In genomic region chrIII:6464113-6464571, ce11 we compare ENCODE assay signal across 2 worm cellular contexts.
TF ChIP-seq lines count a peak whose summit lies in the region.

No protein-coding gene starts in this region.

TF ChIP-seq in whole organism, L1 larva, 84 proteins besides CTCF, POLR2A, EP300 and RAD21 (continued from another document):
- TF ChIP-seq unc-98 (GFP tag; IDR thresholded peaks at IDR 0.05; lab: Robert Waterston, UW) (peak; percentile 42; the same call in 1 of the 2 replicates), efl-1 (optimal IDR thresholded peaks at IDR 0.05; lab: Kevin White, UChicago) (peak; percentile 61 to 83), efl-1 (GFP tag; optimal IDR thresholded peaks at IDR 0.05 in 1 of 2; lab: Kevin White, UChicago) (peak; percentile 80 to 98), nhr-76 (tag; optimal IDR thresholded peaks at IDR 0.05; lab: Kevin White, UChicago) (no peak), fkh-4 (tag; optimal IDR thresholded peaks at IDR 0.05; lab: Kevin White, UChicago; ENCODE audit: borderline replicate concordance) (peak; percentile 15), C34B4.2 (tag; optimal IDR thresholded peaks at IDR 0.05; lab: Kevin White, UChicago) (peak; percentile 11), rnt-1 (tag; optimal IDR thresholded peaks at IDR 0.05; lab: Kevin White, UChicago) (peak; percentile 82), lin-15B (tag; optimal IDR thresholded peaks at IDR 0.05; lab: Kevin White, UChicago) (peak; percentile 69), sptf-1 (tag; optimal IDR thresholded peaks at IDR 0.05; lab: Kevin White, UChicago) (no peak), nhr-12 (tag; optimal IDR thresholded peaks at IDR 0.05; lab: Kevin White, UChicago) (no peak), ztf-11 (tag; optimal IDR thresholded peaks at IDR 0.05; lab: Kevin White, UChicago) (peak in 1 of 2 experiments; percentile 66), hlh-17 (GFP tag; optimal IDR thresholded peaks at IDR 0.05; lab: Kevin White, UChicago; ENCODE audit: borderline replicate concordance) (no peak), unc-86 (tag; optimal IDR thresholded peaks at IDR 0.05; lab: Kevin White, UChicago) (peak; percentile 64), ets-5 (GFP tag; IDR thresholded peaks at IDR 0.05; lab: Robert Waterston, UW) (no peak), nhr-47 (tag; optimal IDR thresholded peaks at IDR 0.05; lab: Kevin White, UChicago) (peak; percentile 90), lin-39 (tag; optimal IDR thresholded peaks at IDR 0.05; lab: Kevin White, UChicago) (no peak), snpc-4 (tag; optimal IDR thresholded peaks at IDR 0.05; lab: Kevin White, UChicago) (peak; percentile 49), zip-4 (GFP tag; optimal IDR thresholded peaks at IDR 0.05; lab: Kevin White, UChicago) (peak; percentile 55), grh-1 (GFP tag; IDR thresholded peaks at IDR 0.05; lab: Robert Waterston, UW) (peak; percentile 58), tlp-1 (tag; optimal IDR thresholded peaks at IDR 0.05; lab: Kevin White, UChicago) (no peak), dsc-1 (tag; optimal IDR thresholded peaks at IDR 0.05; lab: Kevin White, UChicago) (peak; percentile 85), nhr-90 (tag; optimal IDR thresholded peaks at IDR 0.05; lab: Kevin White, UChicago; ENCODE audit: poor library complexity) (peak; percentile 84)
TF ChIP-seq in whole organism, L1 larva: peak in this region for 56.

TF ChIP-seq in whole organism, young adult, 124 proteins besides CTCF, POLR2A, EP300 and RAD21 (continued from another document):
- TF ChIP-seq ceh-100 (GFP tag; IDR thresholded peaks at IDR 0.05; lab: Robert Waterston, UW) (peak; percentile 72), F23B12.7 (tag; optimal IDR thresholded peaks at IDR 0.05; lab: Kevin White, UChicago; ENCODE audit: insufficient read depth) (no peak), F39B2.1 (GFP tag; IDR thresholded peaks at IDR 0.05; lab: Robert Waterston, UW) (no peak), hlh-12 (tag; optimal IDR thresholded peaks at IDR 0.05; lab: Kevin White, UChicago) (no peak), ceh-27 (GFP tag; optimal IDR thresholded peaks at IDR 0.05; lab: Kevin White, UChicago) (peak; percentile 90), lin-35 (GFP tag; optimal IDR thresholded peaks at IDR 0.05; lab: Kevin White, UChicago) (peak in 1 of 3 experiments; percentile 79), zfh-2 (GFP tag; conservative IDR thresholded peaks at IDR 0.05; lab: Robert Waterston, UW) (peak; percentile 100), F49E8.2 (tag; optimal IDR thresholded peaks at IDR 0.05; lab: Kevin White, UChicago; ENCODE audit: insufficient read depth) (no peak), sdz-38 (tag; optimal IDR thresholded peaks at IDR 0.05; lab: Kevin White, UChicago) (no peak), tbp1 (GFP tag; optimal IDR thresholded peaks at IDR 0.05; lab: Kevin White, UChicago) (peak; percentile 70), F57A8.1 (GFP tag; optimal IDR thresholded peaks at IDR 0.05; lab: Kevin White, UChicago) (no peak)
TF ChIP-seq in whole organism, young adult: peak in this region for 77.
